Worm (Caenorhabditis elegans) whole organism, young adult: ENCODE data around the gene Y73F8A.35.
A peak's percentile ranks its signal among the peaks of the same experiment; 100 is the strongest.

ENCODE experiments used
- B0336.3 ChIP-seq: fragments of 200-800 bp; sonication (Bioruptor generic); IDR thresholded peaks from 2 replicates; pipeline ENCODE4 v1.3.6; 2022; ENCODE audit warnings: missing genetic modification characterization, missing compliant biosample characterization
- F37B4.10 ChIP-seq: fragments of 200-800 bp; sonication (Bioruptor generic); IDR thresholded peaks from 2 replicates; pipeline ENCODE4 v1.3.6; 2022; ENCODE audit warnings: missing genetic modification characterization, missing compliant biosample characterization
- K11D2.4 ChIP-seq: fragments of 200-800 bp; sonication (Bioruptor generic); IDR thresholded peaks from 2 replicates; pipeline ENCODE4 v1.3.6; 2022; ENCODE audit warnings: missing genetic modification reagents, missing genetic modification characterization, missing compliant biosample characterization
- T26A5.8 ChIP-seq: sonication (generic microtip); optimal IDR thresholded peaks from 2 replicates; lab custom pipeline; 2016; ENCODE audit warnings: missing genetic modification characterization, missing compliant biosample characterization
- Y53F4B.3 ChIP-seq: fragments of 200-800 bp; sonication (Bioruptor generic); IDR thresholded peaks from 2 replicates; pipeline ENCODE4 v1.3.6; 2022; ENCODE audit warnings: missing genetic modification reagents, missing genetic modification characterization, missing compliant biosample characterization
- Y67H2A.10 ChIP-seq: fragments of 200-800 bp; sonication (Bioruptor generic); conservative IDR thresholded peaks from 2 replicates; pipeline ENCODE4 v1.3.6; 2022; ENCODE audit warnings: missing genetic modification reagents, missing genetic modification characterization, missing compliant biosample characterization
- Y95B8A.8 ChIP-seq: fragments of 200-800 bp; sonication (Bioruptor generic); IDR thresholded peaks from 2 replicates; pipeline ENCODE4 v1.3.6; 2022; ENCODE audit warnings: missing genetic modification reagents, missing genetic modification characterization, missing compliant biosample characterization
- ama-1 ChIP-seq, 3 experiments: fragments of 150-350 bp in 1 of 3; sonication (generic microtip) in 2 of 3; optimal IDR thresholded peaks; 2 replicates each; lab custom pipeline; 2014 to 2018; ENCODE audit warnings: missing biosample characterization in 2 of 3, missing genetic modification characterization in 2 of 3, missing genetic modification reagents in 2 of 3
- atf-7 ChIP-seq: sonication (generic microtip); optimal IDR thresholded peaks from 2 replicates; lab custom pipeline; 2017; ENCODE audit warnings: mild to moderate bottlenecking, missing genetic modification characterization, missing compliant biosample characterization
- bed-1 ChIP-seq: fragments of 200-800 bp; sonication (Bioruptor generic); IDR thresholded peaks from 2 replicates; pipeline ENCODE4 v1.3.6; 2022; ENCODE audit warnings: missing genetic modification reagents, missing genetic modification characterization, missing compliant biosample characterization
- cebp-1 ChIP-seq, 2 experiments: fragments of 200-800 bp in 1 of 2; sonication (Bioruptor generic) in 1 of 2; sonication (generic microtip) in 1 of 2; IDR thresholded peaks in 1 of 2; optimal IDR thresholded peaks in 1 of 2; 2 replicates each; pipeline versions ENCODE4 v1.3.6 to Lab custom; 2017 to 2022; ENCODE audit warnings: missing compliant biosample characterization in 2 of 2, missing genetic modification characterization in 2 of 2, mild to moderate bottlenecking in 1 of 2, missing genetic modification reagents in 1 of 2, moderate library complexity in 1 of 2
- ceh-100 ChIP-seq: fragments of 200-800 bp; sonication (Bioruptor generic); IDR thresholded peaks from 2 replicates; pipeline ENCODE4 v1.3.6; 2022; ENCODE audit warnings: missing genetic modification reagents, missing genetic modification characterization, missing compliant biosample characterization
- ceh-27 ChIP-seq: fragments of 200-800 bp; sonication (Bioruptor generic); optimal IDR thresholded peaks from 2 replicates; lab custom pipeline; 2018; ENCODE audit warnings: mild to moderate bottlenecking, missing genetic modification characterization, moderate library complexity, missing compliant biosample characterization
- ceh-40 ChIP-seq: fragments of 200-800 bp; sonication (Bioruptor generic); IDR thresholded peaks from 2 replicates; pipeline ENCODE4 v1.3.6; 2022; ENCODE audit warnings: missing genetic modification characterization, missing compliant biosample characterization
- ceh-91 ChIP-seq: fragments of 200-800 bp; sonication (Bioruptor generic); IDR thresholded peaks from 2 replicates; pipeline ENCODE4 v1.3.6; 2022; ENCODE audit warnings: missing genetic modification reagents, missing genetic modification characterization, missing compliant biosample characterization
- chd-7 ChIP-seq: sonication (generic microtip); optimal IDR thresholded peaks from 2 replicates; lab custom pipeline; 2016; ENCODE audit warnings: mild to moderate bottlenecking, missing genetic modification characterization, moderate library complexity, missing compliant biosample characterization
- dox-1 ChIP-seq: fragments of 200-800 bp; sonication (Bioruptor generic); IDR thresholded peaks from 2 replicates; pipeline ENCODE4 v1.3.6; 2022; ENCODE audit warnings: missing genetic modification reagents, missing genetic modification characterization, missing compliant biosample characterization
- efl-1 ChIP-seq: fragments of 150-350 bp; optimal IDR thresholded peaks from 2 replicates; lab custom pipeline; 2014; ENCODE audit warnings: missing biosample characterization, missing genetic modification reagents, missing genetic modification characterization
- egl-44 ChIP-seq: fragments of 200-800 bp; sonication (Bioruptor generic); IDR thresholded peaks from 2 replicates; pipeline ENCODE4 v1.3.6; 2022; ENCODE audit warnings: missing genetic modification reagents, missing genetic modification characterization, missing compliant biosample characterization
- fkh-3 ChIP-seq: sonication (generic microtip); optimal IDR thresholded peaks from 2 replicates; lab custom pipeline; 2016; ENCODE audit warnings: mild to moderate bottlenecking, missing genetic modification characterization, missing compliant biosample characterization
- hlh-12 ChIP-seq: sonication (generic microtip); optimal IDR thresholded peaks from 2 replicates; lab custom pipeline; 2016; ENCODE audit warnings: missing genetic modification characterization, missing compliant biosample characterization
- hmg-1.2 ChIP-seq: fragments of 200-800 bp; sonication (Bioruptor generic); IDR thresholded peaks from 2 replicates; pipeline ENCODE4 v1.3.6; 2022; ENCODE audit warnings: missing genetic modification reagents, missing genetic modification characterization, missing compliant biosample characterization
- hmg-20 ChIP-seq: fragments of 200-800 bp; sonication (Bioruptor generic); IDR thresholded peaks from 2 replicates; pipeline ENCODE4 v1.3.6; 2022; ENCODE audit warnings: missing genetic modification reagents, missing genetic modification characterization, missing compliant biosample characterization
- lag-1 ChIP-seq: fragments of 200-800 bp; sonication (Bioruptor generic); IDR thresholded peaks from 2 replicates; pipeline ENCODE4 v1.3.6; 2022; ENCODE audit warnings: missing genetic modification reagents, missing genetic modification characterization, missing compliant biosample characterization
- let-526 ChIP-seq: fragments of 200-800 bp; sonication (Bioruptor generic); IDR thresholded peaks from 2 replicates; pipeline ENCODE4 v1.3.6; 2022; ENCODE audit warnings: missing genetic modification reagents, missing genetic modification characterization, missing compliant biosample characterization
- lin-40 ChIP-seq: sonication (generic microtip); optimal IDR thresholded peaks from 2 replicates; lab custom pipeline; 2016; ENCODE audit warnings: missing genetic modification characterization, mild to moderate bottlenecking, missing compliant biosample characterization, missing genotype, missing genetic modification reagents
- madf-3 ChIP-seq: fragments of 200-800 bp; sonication (Bioruptor generic); IDR thresholded peaks from 2 replicates; pipeline ENCODE4 v1.3.6; 2022; ENCODE audit warnings: missing genetic modification reagents, missing genetic modification characterization, missing compliant biosample characterization
- madf-6 ChIP-seq: fragments of 200-800 bp; sonication (Bioruptor generic); IDR thresholded peaks from 2 replicates; pipeline ENCODE4 v1.3.6; 2022; ENCODE audit warnings: missing genetic modification reagents, missing genetic modification characterization, missing compliant biosample characterization
- mcd-1 ChIP-seq: fragments of 200-800 bp; sonication (Bioruptor generic); IDR thresholded peaks from 2 replicates; pipeline ENCODE4 v1.3.6; 2022; ENCODE audit warnings: missing genetic modification reagents, missing genetic modification characterization, missing compliant biosample characterization
- nfya-2 ChIP-seq: fragments of 200-800 bp; sonication (Bioruptor generic); IDR thresholded peaks from 2 replicates; pipeline ENCODE4 v1.3.6; 2022; ENCODE audit warnings: missing genetic modification reagents, missing genetic modification characterization, missing compliant biosample characterization
- nfyb-1 ChIP-seq: fragments of 200-800 bp; sonication (Bioruptor generic); IDR thresholded peaks from 2 replicates; pipeline ENCODE4 v1.3.6; 2022; ENCODE audit warnings: missing genetic modification reagents, missing genetic modification characterization, missing compliant biosample characterization
- nhr-80 ChIP-seq: sonication (generic microtip); optimal IDR thresholded peaks from 2 replicates; lab custom pipeline; 2016; ENCODE audit warnings: missing genetic modification characterization, missing compliant biosample characterization
- nhr-90 ChIP-seq: sonication (generic microtip); optimal IDR thresholded peaks from 2 replicates; lab custom pipeline; 2016; ENCODE audit warnings: missing genotype, mild to moderate bottlenecking, missing genetic modification characterization, missing compliant biosample characterization
- pbrm-1 ChIP-seq: fragments of 200-800 bp; sonication (Bioruptor generic); IDR thresholded peaks from 2 replicates; pipeline ENCODE4 v1.3.6; 2022; ENCODE audit warnings: missing genetic modification reagents, missing genetic modification characterization, missing compliant biosample characterization
- pha-4 ChIP-seq: fragments of 150-350 bp; sonication (generic microtip); optimal IDR thresholded peaks from 2 replicates; lab custom pipeline; 2014; ENCODE audit warnings: missing biosample characterization, missing genetic modification reagents, missing genetic modification characterization
- sdz-38 ChIP-seq: sonication (generic microtip); optimal IDR thresholded peaks from 2 replicates; lab custom pipeline; 2016; ENCODE audit warnings: missing genotype, missing genetic modification characterization, missing compliant biosample characterization
- sea-2 ChIP-seq: fragments of 200-800 bp; sonication (Bioruptor generic); IDR thresholded peaks from 2 replicates; pipeline ENCODE4 v1.3.6; 2022; ENCODE audit warnings: missing genetic modification characterization, missing compliant biosample characterization
- zfh-2 ChIP-seq: fragments of 200-800 bp; sonication (Bioruptor generic); conservative IDR thresholded peaks from 2 replicates; pipeline ENCODE4 v1.3.6; 2022; ENCODE audit warnings: missing genetic modification reagents, missing genetic modification characterization, missing compliant biosample characterization
- ztf-25 ChIP-seq: fragments of 200-800 bp; sonication (Bioruptor generic); IDR thresholded peaks from 2 replicates; pipeline ENCODE4 v1.3.6; 2022; ENCODE audit warnings: missing genetic modification reagents, missing genetic modification characterization, missing compliant biosample characterization
- ztf-26 ChIP-seq: sonication (generic microtip); optimal IDR thresholded peaks from 2 replicates; lab custom pipeline; 2017; ENCODE audit warnings: missing genetic modification characterization, missing compliant biosample characterization
- ztf-28 ChIP-seq: fragments of 200-800 bp; sonication (Bioruptor generic); IDR thresholded peaks from 2 replicates; pipeline ENCODE4 v1.3.6; 2022; ENCODE audit warnings: missing genetic modification reagents, missing genetic modification characterization, missing compliant biosample characterization
- ztf-3 ChIP-seq: fragments of 200-800 bp; sonication (Bioruptor generic); optimal IDR thresholded peaks from 2 replicates; lab custom pipeline; 2018; ENCODE audit warnings: mild to moderate bottlenecking, missing genetic modification characterization, missing compliant biosample characterization

Gene Y73F8A.35

ce11 chrIV:15528826-15529225, 10.9 kb downstream of the Y73F8A.35 start (continued):
- TF ChIP-seq madf-6 (GFP tag; lab: Robert Waterston, UW) = peak; percentile 75
- peak; percentile 91 for TF ChIP-seq ceh-91 (GFP tag; lab: Robert Waterston, UW)
- peak; percentile 94 for TF ChIP-seq ztf-25
- TF ChIP-seq pbrm-1 (GFP tag; lab: Robert Waterston, UW) = peak; percentile 82
- TF ChIP-seq nfyb-1 (GFP tag; lab: Robert Waterston, UW) = peak; percentile 66; the same call in 1 of the 2 replicates
- peak; percentile 80; the same call in 1 of the 2 replicates for TF ChIP-seq let-526 (GFP tag; lab: Robert Waterston, UW)
- TF ChIP-seq mcd-1 (GFP tag; lab: Robert Waterston, UW) = peak; percentile 80
- peak; percentile 89; the same call in 1 of the 2 replicates for TF ChIP-seq Y95B8A.8 (GFP tag; lab: Robert Waterston, UW)
- peak; percentile 95 for TF ChIP-seq hmg-1.2 (GFP tag; lab: Robert Waterston, UW)
- TF ChIP-seq, all 124 proteins: peak for 38; not testable (repeated sequence) for 86

- TF ChIP-seq atf-7 (tag; lab: Kevin White, UChicago) (no peak), hmg-1.2 (GFP tag; lab: Robert Waterston, UW) (peak; percentile 32; the same call in 1 of the 2 replicates), nfya-2 (GFP tag; lab: Robert Waterston, UW) (no peak), ceh-91 (GFP tag; lab: Robert Waterston, UW) (no peak), fkh-3 (tag; lab: Kevin White, UChicago) (no peak), cebp-1 (GFP tag; IDR thresholded peaks at IDR 0.05; lab: Robert Waterston, UW) (no peak), cebp-1 (tag; optimal IDR thresholded peaks at IDR 0.05; lab: Kevin White, UChicago) (peak; percentile 39), ceh-40 (no peak), efl-1 (peak; percentile 8)
These were observed 11.5 kb downstream of the Y73F8A.35 start, which contains the start of gene ari-1.4 for ce11 chrIV:15528234-15528633. Gene ari-1.4 (minus strand): TSS chrIV:15528528.

ce11 chrIV:15527282-15527681, 12.5 kb downstream of the Y73F8A.35 start:
- no peak for TF ChIP-seq lag-1 (GFP tag; lab: Robert Waterston, UW)
- peak; percentile 55 for TF ChIP-seq zfh-2 (GFP tag; lab: Robert Waterston, UW)
- TF ChIP-seq dox-1 = no peak
- TF ChIP-seq Y53F4B.3 (GFP tag; lab: Robert Waterston, UW) = no peak

ce11 chrIV:15526477-15526876, 13.3 kb downstream of the Y73F8A.35 start:
- peak; percentile 75; the same call in 1 of the 2 replicates for TF ChIP-seq madf-3 (GFP tag; lab: Robert Waterston, UW)
- TF ChIP-seq egl-44 (GFP tag; lab: Robert Waterston, UW) = no peak
- peak; percentile 69 for TF ChIP-seq lin-40
- TF ChIP-seq nhr-80 (tag; lab: Kevin White, UChicago) = no peak
- TF ChIP-seq T26A5.8 (tag; lab: Kevin White, UChicago) = no peak
- no peak for TF ChIP-seq lag-1 (GFP tag; lab: Robert Waterston, UW)
- peak; percentile 64; the same call in 1 of the 2 replicates for TF ChIP-seq Y95B8A.8 (GFP tag; lab: Robert Waterston, UW)
- TF ChIP-seq ceh-27 (GFP tag; lab: Kevin White, UChicago) = peak; percentile 62
- no peak for TF ChIP-seq Y53F4B.3 (GFP tag; lab: Robert Waterston, UW)
- no peak for TF ChIP-seq nhr-90
- no peak for TF ChIP-seq hmg-20 (GFP tag; lab: Robert Waterston, UW)
- no peak for TF ChIP-seq ztf-3
- peak; percentile 31 for TF ChIP-seq chd-7 (tag; lab: Kevin White, UChicago)
- peak; percentile 75 for TF ChIP-seq K11D2.4 (GFP tag; lab: Robert Waterston, UW)
- no peak for TF ChIP-seq sea-2 (GFP tag; lab: Robert Waterston, UW)
- no peak for TF ChIP-seq ceh-40
- TF ChIP-seq pha-4 (tag; lab: Kevin White, UChicago) = no peak
- no peak for TF ChIP-seq nfya-2 (GFP tag; lab: Robert Waterston, UW)
- peak; percentile 74; the same call in 1 of the 2 replicates for TF ChIP-seq ztf-28 (GFP tag; lab: Robert Waterston, UW)
- no peak for TF ChIP-seq hlh-12 (tag; lab: Kevin White, UChicago)
- peak; percentile 37 for TF ChIP-seq ztf-26 (tag; lab: Kevin White, UChicago)
- 0 out of 2 replicates have a peak, but pooled peaks have one; percentile 35 for TF ChIP-seq B0336.3
- peak; percentile 56 for TF ChIP-seq ceh-100 (GFP tag; lab: Robert Waterston, UW)
- TF ChIP-seq sdz-38 = no peak
- TF ChIP-seq F37B4.10 (GFP tag; lab: Robert Waterston, UW) = no peak
- no peak for TF ChIP-seq pbrm-1 (GFP tag; lab: Robert Waterston, UW)
- 0 out of 2 replicates have a peak, but pooled peaks have one; percentile 21 for TF ChIP-seq Y67H2A.10 (GFP tag; lab: Robert Waterston, UW)
- TF ChIP-seq ama-1 (optimal IDR thresholded peaks at IDR 0.05; lab: Kevin White, UChicago) = no peak
- TF ChIP-seq ama-1 (GFP tag; optimal IDR thresholded peaks at IDR 0.05; lab: Kevin White, UChicago) = no peak
- no peak for TF ChIP-seq bed-1 (GFP tag; lab: Robert Waterston, UW)
